Worm (Caenorhabditis elegans): ENCODE results near the gene srz-25.

Gene srz-25

ce11 chrV:17540295-17540694 is at the start of gene srz-25:
Gene srz-25 (plus strand): TSS chrV:17540595.
- TF ChIP-seq ref-1 (GFP tag; conservative IDR thresholded peaks at IDR 0.05) (no peak), ztf-23 (GFP tag; IDR thresholded peaks at IDR 0.05) (no peak), T22C8.4 (GFP tag; IDR thresholded peaks at IDR 0.05) (no peak), cog-1 (tag; optimal IDR thresholded peaks at IDR 0.05) (no peak), flt-1 (GFP tag; IDR thresholded peaks at IDR 0.05) (no peak), klf-2 (GFP tag; conservative IDR thresholded peaks at IDR 0.05) (no peak), med-1 (GFP tag; optimal IDR thresholded peaks at IDR 0.05; ENCODE audit: insufficient read depth) (no peak), ztf-29 (GFP tag; IDR thresholded peaks at IDR 0.05) (no peak), tab-1 (GFP tag; IDR thresholded peaks at IDR 0.05) (no peak)

ce11 chrV:17493732-17494131 is 46.7 kb upstream of the srz-25 start, which contains the start of gene fbxa-102:
Gene fbxa-102 (minus strand): TSS chrV:17493832.
- TF ChIP-seq T22C8.4 (GFP tag; IDR thresholded peaks at IDR 0.05): no peak
- TF ChIP-seq ztf-23 (GFP tag; IDR thresholded peaks at IDR 0.05): no peak
- TF ChIP-seq ztf-29 (GFP tag; IDR thresholded peaks at IDR 0.05): no peak
- TF ChIP-seq klf-2 (GFP tag; conservative IDR thresholded peaks at IDR 0.05): no peak
- TF ChIP-seq flt-1 (GFP tag; IDR thresholded peaks at IDR 0.05): no peak
- TF ChIP-seq tab-1 (GFP tag; IDR thresholded peaks at IDR 0.05): no peak
- no peak for TF ChIP-seq ref-1 (GFP tag; conservative IDR thresholded peaks at IDR 0.05)
- no peak for TF ChIP-seq cog-1 (tag; optimal IDR thresholded peaks at IDR 0.05)
- no peak for TF ChIP-seq med-1 (GFP tag; optimal IDR thresholded peaks at IDR 0.05; ENCODE audit: insufficient read depth)

ce11 chrV:17496071-17496470 is 44.3 kb upstream of the srz-25 start, which contains the start of gene srh-118:
Gene srh-118 (minus strand): TSS chrV:17496171.
- no peak for TF ChIP-seq T22C8.4 (GFP tag; IDR thresholded peaks at IDR 0.05)
- no peak for TF ChIP-seq flt-1 (GFP tag; IDR thresholded peaks at IDR 0.05)

ce11 chrV:17500055-17500454 is 40.3 kb upstream of the srz-25 start:
- TF ChIP-seq flt-1 (GFP tag; IDR thresholded peaks at IDR 0.05) (no peak), cog-1 (tag; optimal IDR thresholded peaks at IDR 0.05) (no peak), T22C8.4 (GFP tag; IDR thresholded peaks at IDR 0.05) (no peak), med-1 (GFP tag; optimal IDR thresholded peaks at IDR 0.05; ENCODE audit: insufficient read depth) (no peak), ztf-23 (GFP tag; IDR thresholded peaks at IDR 0.05) (no peak), ref-1 (GFP tag; conservative IDR thresholded peaks at IDR 0.05) (no peak), tab-1 (GFP tag; IDR thresholded peaks at IDR 0.05) (no peak), ztf-29 (GFP tag; IDR thresholded peaks at IDR 0.05) (no peak), klf-2 (GFP tag; conservative IDR thresholded peaks at IDR 0.05) (no peak)

ce11 chrV:17506289-17506688 is 34.1 kb upstream of the srz-25 start, which contains the start of gene srw-31:
Gene srw-31 (plus strand): TSS chrV:17506589.
- TF ChIP-seq med-1 (GFP tag; optimal IDR thresholded peaks at IDR 0.05; ENCODE audit: insufficient read depth) (no peak), klf-2 (GFP tag; conservative IDR thresholded peaks at IDR 0.05) (no peak)

- TF ChIP-seq ztf-23 (GFP tag; IDR thresholded peaks at IDR 0.05) (no peak), tab-1 (GFP tag; IDR thresholded peaks at IDR 0.05) (no peak), ztf-29 (GFP tag; IDR thresholded peaks at IDR 0.05) (no peak)
Observed at ce11 chrV:17508493-17508892, 31.9 kb upstream of the srz-25 start, which contains the start of gene srw-32. Gene srw-32 (plus strand): TSS chrV:17508793.

ce11 chrV:17512763-17513162 is 27.6 kb upstream of the srz-25 start:
- TF ChIP-seq ref-1 (GFP tag; conservative IDR thresholded peaks at IDR 0.05) (no peak), flt-1 (GFP tag; IDR thresholded peaks at IDR 0.05) (no peak), tab-1 (GFP tag; IDR thresholded peaks at IDR 0.05) (0 out of 2 replicates have a peak, but pooled peaks have one; percentile 32), cog-1 (tag; optimal IDR thresholded peaks at IDR 0.05) (no peak)

- TF ChIP-seq cog-1 (tag; optimal IDR thresholded peaks at IDR 0.05): no peak
- 0 out of 2 replicates have a peak, but pooled peaks have one; percentile 10 for TF ChIP-seq ref-1 (GFP tag; conservative IDR thresholded peaks at IDR 0.05)
Observed at ce11 chrV:17513831-17514230, 26.6 kb upstream of the srz-25 start.

ce11 chrV:17520735-17521134 is 19.7 kb upstream of the srz-25 start, which contains the start of gene fbxa-136:
Gene fbxa-136 (plus strand): TSS chrV:17521035.
- TF ChIP-seq med-1 (GFP tag; optimal IDR thresholded peaks at IDR 0.05; ENCODE audit: insufficient read depth) (no peak), ztf-23 (GFP tag; IDR thresholded peaks at IDR 0.05) (no peak), tab-1 (GFP tag; IDR thresholded peaks at IDR 0.05) (no peak), cog-1 (tag; optimal IDR thresholded peaks at IDR 0.05) (no peak), flt-1 (GFP tag; IDR thresholded peaks at IDR 0.05) (no peak), ztf-29 (GFP tag; IDR thresholded peaks at IDR 0.05) (no peak), klf-2 (GFP tag; conservative IDR thresholded peaks at IDR 0.05) (no peak), T22C8.4 (GFP tag; IDR thresholded peaks at IDR 0.05) (no peak)

- TF ChIP-seq ztf-23 (GFP tag; IDR thresholded peaks at IDR 0.05): no peak
Observed at ce11 chrV:17527729-17528128, 12.7 kb upstream of the srz-25 start, which contains the start of gene srz-90. Gene srz-90 (plus strand): TSS chrV:17528029.

- TF ChIP-seq cog-1 (tag; optimal IDR thresholded peaks at IDR 0.05) (no peak), ztf-29 (GFP tag; IDR thresholded peaks at IDR 0.05) (no peak), ref-1 (GFP tag; conservative IDR thresholded peaks at IDR 0.05) (no peak), flt-1 (GFP tag; IDR thresholded peaks at IDR 0.05) (no peak), tab-1 (GFP tag; IDR thresholded peaks at IDR 0.05) (no peak), ztf-23 (GFP tag; IDR thresholded peaks at IDR 0.05) (no peak), med-1 (GFP tag; optimal IDR thresholded peaks at IDR 0.05; ENCODE audit: insufficient read depth) (no peak), klf-2 (GFP tag; conservative IDR thresholded peaks at IDR 0.05) (no peak), T22C8.4 (GFP tag; IDR thresholded peaks at IDR 0.05) (no peak)
Observed at ce11 chrV:17530486-17530885, 9.9 kb upstream of the srz-25 start, which contains the start of gene C18D4.12. Gene C18D4.12 (minus strand): TSS chrV:17530586.
